Worm (Caenorhabditis elegans) whole organism, L4 larva: ENCODE data around the gene F54G2.1.

Experiments used
- D1046.2 ChIP-seq: fragments of 200-800 bp; sonication (Bioruptor generic); IDR thresholded peaks from 2 replicates; pipeline ENCODE4 v1.3.6; 2022; ENCODE audit warnings: missing genetic modification characterization, missing compliant biosample characterization
- F26F4.8 ChIP-seq: fragments of 200-800 bp; sonication (Bioruptor generic); conservative IDR thresholded peaks from 2 replicates; pipeline ENCODE4 v1.3.6; 2022; ENCODE audit warnings: missing genetic modification characterization, missing compliant biosample characterization
- F49E8.2 ChIP-seq: sonication (generic microtip); optimal IDR thresholded peaks from 2 replicates; lab custom pipeline; 2016; ENCODE audit warnings: missing compliant biosample characterization, mild to moderate bottlenecking, missing genetic modification characterization, borderline replicate concordance
- Y48G9A.11 ChIP-seq: fragments of 200-800 bp; sonication (Bioruptor generic); IDR thresholded peaks from 2 replicates; pipeline ENCODE4 v1.3.6; 2022; ENCODE audit warnings: missing genetic modification reagents, missing genetic modification characterization, missing compliant biosample characterization
- Y75B8A.6 ChIP-seq: fragments of 200-800 bp; sonication (Bioruptor generic); IDR thresholded peaks from 2 replicates; pipeline ENCODE4 v1.3.6; 2022; ENCODE audit warnings: missing genetic modification reagents, missing genetic modification characterization, missing compliant biosample characterization
- ZK337.2 ChIP-seq: fragments of 200-800 bp; sonication (Bioruptor generic); IDR thresholded peaks from 2 replicates; pipeline ENCODE4 v1.3.6; 2022; ENCODE audit warnings: missing genetic modification reagents, missing genetic modification characterization, missing compliant biosample characterization
- aha-1 ChIP-seq: fragments of 150-350 bp; peaks from one replicate; lab custom pipeline; 2014; ENCODE audit warnings: missing biosample characterization, missing genetic modification characterization
- ces-1 ChIP-seq: fragments of 150-350 bp; sonication (generic microtip); optimal IDR thresholded peaks from 4 replicates; lab custom pipeline; 2014; ENCODE audit warnings: missing biosample characterization, missing genetic modification reagents, missing genetic modification characterization
- cey-2 ChIP-seq: sonication (generic microtip); optimal IDR thresholded peaks from 3 replicates; lab custom pipeline; 2017; ENCODE audit warnings: missing genetic modification characterization, mild to moderate bottlenecking, missing compliant biosample characterization, antibody characterized with exemption, borderline replicate concordance; ENCODE audit not compliant: insufficient read depth
- daf-16 ChIP-seq, 3 experiments: sonication (generic microtip); optimal IDR thresholded peaks; 2 replicates each; lab custom pipeline; 2016 to 2017; ENCODE audit warnings: missing genetic modification characterization in 3 of 3, missing genetic modification reagents in 3 of 3, mild to moderate bottlenecking in 2 of 3, missing compliant biosample characterization in 2 of 3, missing biosample characterization in 1 of 3, moderate library complexity in 1 of 3
- fos-1 ChIP-seq: fragments of 150-350 bp; optimal IDR thresholded peaks from 2 replicates; lab custom pipeline; 2014; ENCODE audit warnings: missing biosample characterization, missing genetic modification characterization
- hif-1 ChIP-seq, 2 experiments: sonication (generic microtip); optimal IDR thresholded peaks; 2 replicates each; lab custom pipeline; 2016 to 2017; ENCODE audit warnings: missing compliant biosample characterization in 2 of 2, missing genetic modification characterization in 2 of 2, missing genetic modification reagents in 2 of 2, missing genotype in 2 of 2, mild to moderate bottlenecking in 1 of 2
- hlh-30 ChIP-seq: sonication (generic microtip); optimal IDR thresholded peaks from 2 replicates; lab custom pipeline; 2017; ENCODE audit warnings: antibody characterized with exemption, mild to moderate bottlenecking, missing genetic modification characterization, missing compliant biosample characterization; ENCODE audit not compliant: insufficient read depth
- lim-7 ChIP-seq: fragments of 200-800 bp; sonication (Bioruptor generic); IDR thresholded peaks from 2 replicates; pipeline ENCODE4 v1.3.6; 2022; ENCODE audit warnings: missing genetic modification characterization, missing compliant biosample characterization
- lin-38 ChIP-seq: fragments of 200-800 bp; sonication (Bioruptor generic); IDR thresholded peaks from 2 replicates; pipeline ENCODE4 v1.3.6; 2022; ENCODE audit warnings: missing genetic modification reagents, missing genetic modification characterization, missing compliant biosample characterization
- lir-3 ChIP-seq: sonication (generic microtip); optimal IDR thresholded peaks from 2 replicates; lab custom pipeline; 2016; ENCODE audit warnings: mild to moderate bottlenecking, missing genetic modification characterization, missing compliant biosample characterization
- madf-5 ChIP-seq, 2 experiments: fragments of 200-800 bp; sonication (Bioruptor generic); IDR thresholded peaks; 2 replicates each; pipeline ENCODE4 v1.3.6; 2022; ENCODE audit warnings: missing compliant biosample characterization in 2 of 2, missing genetic modification characterization in 2 of 2
- madf-9 ChIP-seq: fragments of 200-800 bp; sonication (Bioruptor generic); conservative IDR thresholded peaks from 2 replicates; pipeline ENCODE4 v1.3.6; 2022; ENCODE audit warnings: missing genetic modification reagents, missing genetic modification characterization, missing compliant biosample characterization
- mxl-2 ChIP-seq: fragments of 200-800 bp; sonication (Bioruptor generic); conservative IDR thresholded peaks from 2 replicates; pipeline ENCODE4 v1.3.6; 2022; ENCODE audit warnings: missing genetic modification reagents, missing genetic modification characterization, missing compliant biosample characterization
- mxl-3 ChIP-seq: fragments of 200-800 bp; sonication (Bioruptor generic); optimal IDR thresholded peaks from 2 replicates; lab custom pipeline; 2018; ENCODE audit warnings: mild to moderate bottlenecking, missing genetic modification characterization, missing compliant biosample characterization
- nhr-10 ChIP-seq: fragments of 150-350 bp; optimal IDR thresholded peaks from 2 replicates; lab custom pipeline; 2014; ENCODE audit warnings: missing biosample characterization, missing genetic modification characterization
- nhr-11 ChIP-seq: fragments of 150-350 bp; optimal IDR thresholded peaks from 2 replicates; lab custom pipeline; 2014; ENCODE audit warnings: missing biosample characterization, missing genetic modification characterization
- nhr-237 ChIP-seq: sonication (generic microtip); optimal IDR thresholded peaks from 2 replicates; lab custom pipeline; 2017; ENCODE audit warnings: missing biosample characterization, missing genetic modification characterization
- nhr-41 ChIP-seq: fragments of 200-800 bp; sonication (Bioruptor generic); IDR thresholded peaks from 2 replicates; pipeline ENCODE4 v1.3.6; 2022; ENCODE audit warnings: missing genetic modification reagents, missing genetic modification characterization, missing compliant biosample characterization
- nhr-48 ChIP-seq: sonication (generic microtip); optimal IDR thresholded peaks from 2 replicates; lab custom pipeline; 2016; ENCODE audit warnings: mild to moderate bottlenecking, missing genetic modification characterization, missing compliant biosample characterization
- nhr-77 ChIP-seq: fragments of 150-350 bp; optimal IDR thresholded peaks from 2 replicates; lab custom pipeline; 2014; ENCODE audit warnings: missing biosample characterization, missing genetic modification characterization
- pqm-1 ChIP-seq: sonication (generic microtip); optimal IDR thresholded peaks from 2 replicates; lab custom pipeline; 2017; ENCODE audit warnings: missing biosample characterization, missing genetic modification characterization
- rbr-2 ChIP-seq: sonication (generic microtip); optimal IDR thresholded peaks from 2 replicates; lab custom pipeline; 2016; ENCODE audit warnings: missing genotype, missing genetic modification characterization, missing compliant biosample characterization
- snpc-1.2 ChIP-seq: fragments of 200-800 bp; sonication (Bioruptor generic); IDR thresholded peaks from 2 replicates; pipeline ENCODE4 v1.3.6; 2022; ENCODE audit warnings: missing genetic modification reagents, missing genetic modification characterization, missing compliant biosample characterization
- spr-3 ChIP-seq: fragments of 200-800 bp; sonication (Bioruptor generic); optimal IDR thresholded peaks from 2 replicates; lab custom pipeline; 2018; ENCODE audit warnings: mild to moderate bottlenecking, missing genetic modification characterization, missing compliant biosample characterization
- unc-39 ChIP-seq: sonication (generic microtip); optimal IDR thresholded peaks from 2 replicates; lab custom pipeline; 2017; ENCODE audit warnings: missing biosample characterization, missing genetic modification characterization
- unc-62 ChIP-seq, 3 experiments: fragments of 150-350 bp in 1 of 3; sonication (generic microtip); optimal IDR thresholded peaks in 2 of 3; peaks in 1 of 3; 1 replicate in 1 of 3; 2 replicates in 2 of 3; lab custom pipeline; 2014 to 2017; ENCODE audit warnings: missing biosample characterization in 3 of 3, missing genetic modification characterization in 3 of 3, missing genetic modification reagents in 3 of 3, missing genotype in 1 of 3
- zip-11 ChIP-seq: fragments of 200-800 bp; sonication (Bioruptor generic); IDR thresholded peaks from 2 replicates; pipeline ENCODE4 v1.3.6; 2022; ENCODE audit warnings: missing genetic modification characterization, missing compliant biosample characterization
- zip-2 ChIP-seq: fragments of 150-350 bp; optimal IDR thresholded peaks from 2 replicates; lab custom pipeline; 2014; ENCODE audit warnings: missing biosample characterization, missing genetic modification characterization
- ztf-7 ChIP-seq: fragments of 150-350 bp; optimal IDR thresholded peaks from 2 replicates; lab custom pipeline; 2014; ENCODE audit warnings: missing biosample characterization, missing genetic modification characterization

F54G2.1 gene

ce11 chrX:2698197-2698800 is 34.1 kb upstream of the F54G2.1 start (continued):
- TF ChIP-seq Y75B8A.6 (GFP tag; lab: Robert Waterston, UW) (no peak), madf-9 (no peak), Y48G9A.11 (no peak), hif-1 (tag; optimal IDR thresholded peaks at IDR 0.05; lab: Kevin White, UChicago) (no peak), lim-7 (GFP tag; lab: Robert Waterston, UW) (no peak), D1046.2 (GFP tag; lab: Robert Waterston, UW) (no peak), rbr-2 (tag; lab: Kevin White, UChicago) (no peak), ztf-7 (tag; lab: Kevin White, UChicago) (no peak), F49E8.2 (tag; lab: Kevin White, UChicago) (no peak), nhr-41 (GFP tag; lab: Robert Waterston, UW) (no peak), mxl-3 (GFP tag; lab: Kevin White, UChicago) (no peak), pqm-1 (peak; percentile 19), nhr-11 (tag; lab: Kevin White, UChicago) (no peak), nhr-237 (tag; lab: Kevin White, UChicago) (no peak), zip-11 (GFP tag; lab: Robert Waterston, UW) (no peak), fos-1 (tag; lab: Kevin White, UChicago) (peak; percentile 4), nhr-10 (tag; lab: Kevin White, UChicago) (peak; percentile 8), nhr-77 (tag; lab: Kevin White, UChicago) (peak; percentile 41), madf-5 (GFP tag; IDR thresholded peaks at IDR 0.05; lab: Robert Waterston, UW) (0 out of 4 replicates have a peak, but pooled peaks of 1 of the 2 experiments have one; percentile 27), ces-1 (GFP tag; lab: Kevin White, UChicago) (no peak), unc-39 (tag; lab: Kevin White, UChicago) (no peak), lir-3 (tag; lab: Kevin White, UChicago) (no peak), spr-3 (no peak), unc-62 (GFP tag; optimal IDR thresholded peaks at IDR 0.05 in 1 of 2; lab: Kevin White, UChicago) (peak in 1 of 2 experiments; percentile 74), unc-62 (tag; optimal IDR thresholded peaks at IDR 0.05; lab: Kevin White, UChicago) (no peak), cey-2 (no peak), F26F4.8 (GFP tag; lab: Robert Waterston, UW) (no peak), mxl-2 (GFP tag; lab: Robert Waterston, UW) (0 out of 2 replicates have a peak, but pooled peaks have one; percentile 11), zip-2 (tag; lab: Kevin White, UChicago) (no peak)

- TF ChIP-seq aha-1 (tag; lab: Kevin White, UChicago) (peak; percentile 38), nhr-48 (no peak)
- TF ChIP-seq, all 104 proteins: peak for 1
Observed at ce11 chrX:2697645-2698044, 33.5 kb upstream of the F54G2.1 start.

- peak; percentile 37; the same call in 1 of the 2 replicates for TF ChIP-seq snpc-1.2
- TF ChIP-seq lin-38 (GFP tag; lab: Robert Waterston, UW): no peak
- TF ChIP-seq daf-16 (GFP tag; optimal IDR thresholded peaks at IDR 0.05; lab: Kevin White, UChicago): no peak
- TF ChIP-seq daf-16 (tag; optimal IDR thresholded peaks at IDR 0.05; lab: Kevin White, UChicago): peak; percentile 18
- TF ChIP-seq mxl-2 (GFP tag; lab: Robert Waterston, UW): no peak
- peak; percentile 15; the same call in 1 of the 2 replicates for TF ChIP-seq ZK337.2 (GFP tag; lab: Robert Waterston, UW)
- no peak for TF ChIP-seq hlh-30 (tag; lab: Kevin White, UChicago)
Observed at ce11 chrX:2696563-2696962, 32.4 kb upstream of the F54G2.1 start.
